Fruit fly (Drosophila melanogaster) Kc167 (cell line): ENCODE data around the gene Vti1b.
A peak's percentile ranks its signal among the peaks of the same experiment; 100 is the strongest.

Experiments used
- Myc ChIP-seq: fragments of >200 bp; optimal IDR thresholded peaks from 2 replicates; lab custom pipeline; 2017; ENCODE audit warnings: missing external identifiers
- Sin3A ChIP-seq: fragments of >200 bp; optimal IDR thresholded peaks from 2 replicates; lab custom pipeline; 2018; ENCODE audit warnings: missing external identifiers
- h ChIP-seq: fragments of >200 bp; optimal IDR thresholded peaks from 3 replicates; lab custom pipeline; 2018; ENCODE audit warnings: missing external identifiers
- insv ChIP-seq: fragments of >200 bp; optimal IDR thresholded peaks from 3 replicates; lab custom pipeline; 2018; ENCODE audit warnings: missing external identifiers
- psq ChIP-seq: fragments of >200 bp; optimal IDR thresholded peaks from 2 replicates; lab custom pipeline; 2017; ENCODE audit warnings: missing external identifiers
- ttk ChIP-seq: sonication (Bioruptor generic); optimal IDR thresholded peaks from 2 replicates; lab custom pipeline; 2017; ENCODE audit warnings: missing external identifiers

The Vti1b gene

DNA sequence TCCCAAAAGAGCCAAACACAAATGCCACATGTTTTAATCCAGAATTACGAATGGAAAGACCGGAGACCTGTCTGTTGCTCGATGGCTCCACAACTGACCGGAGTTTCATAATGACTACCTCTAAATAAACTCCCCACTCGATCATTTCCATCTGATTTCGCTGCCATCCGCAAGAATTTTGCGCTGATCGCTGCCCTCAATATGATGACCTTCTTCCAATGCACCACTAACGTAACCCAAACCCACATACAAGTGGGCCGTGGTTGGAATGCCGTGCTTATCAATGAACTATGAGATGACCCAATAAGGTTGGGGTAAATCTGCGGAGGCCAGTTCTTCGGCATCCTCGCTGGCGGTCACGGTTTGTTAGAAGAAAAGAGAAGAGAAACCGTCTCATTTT is 11.8 kb upstream of the Vti1b start, which contains the start of gene CG14309:
TSS of gene CG14309 (minus strand) at position 101 of the 400 bp plus-strand sequence.
- TF ChIP-seq psq (no peak), Myc (no peak), ttk (no peak), Sin3A (no peak), h (lab: Kevin White, UChicago) (no peak), insv (lab: Kevin White, UChicago) (no peak)

DNA sequence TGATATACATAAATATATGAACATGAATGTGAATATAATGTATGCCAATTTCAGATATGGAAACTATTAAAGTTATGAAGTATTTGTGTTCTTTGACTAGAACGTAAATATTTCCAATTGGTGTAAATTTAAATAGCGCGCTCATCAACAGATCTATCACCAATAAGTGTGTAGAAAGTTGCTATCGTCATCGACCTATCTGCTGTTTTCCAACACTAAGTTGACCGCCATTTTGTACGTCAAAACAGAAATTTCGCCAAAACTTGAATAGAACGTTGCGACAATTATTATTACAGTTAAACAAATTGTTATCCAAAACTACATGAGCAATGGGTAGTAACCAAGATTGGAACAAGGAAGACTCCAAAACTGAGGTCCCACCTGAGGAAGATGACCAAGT is 11.2 kb upstream of the Vti1b start, which contains the start of gene cona:
TSS of gene cona (plus strand) at position 236 of the 400 bp plus-strand sequence.
- TF ChIP-seq h (lab: Kevin White, UChicago), result no peak
- no peak for TF ChIP-seq ttk
- TF ChIP-seq Myc, result no peak
- TF ChIP-seq Sin3A, result no peak
- no peak for TF ChIP-seq psq
- no peak for TF ChIP-seq insv (lab: Kevin White, UChicago)

DNA sequence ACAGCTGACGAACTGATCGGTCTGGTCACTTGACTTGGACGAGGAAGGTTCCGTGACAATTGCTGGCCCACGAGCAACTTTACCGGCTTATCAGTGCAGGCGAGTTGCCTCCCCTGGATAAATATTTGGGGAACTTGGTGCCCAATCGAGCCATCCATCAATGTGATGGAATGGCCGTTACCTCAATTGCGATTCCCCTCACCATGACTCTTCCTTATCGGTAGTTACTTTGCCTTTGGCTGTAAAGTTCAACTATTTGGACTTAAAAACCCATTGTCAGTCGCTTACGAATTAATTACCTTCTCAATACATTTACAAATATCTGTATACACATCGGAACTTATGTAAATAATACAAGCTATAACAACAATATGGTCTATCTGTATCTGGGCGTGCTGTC is 7.0 kb upstream of the Vti1b start, which contains the start of gene Vha100-4:
TSS of gene Vha100-4 (minus strand) at position 16 of the 400 bp plus-strand sequence.
- TF ChIP-seq insv (lab: Kevin White, UChicago) (no peak), Myc (no peak), ttk (no peak), h (lab: Kevin White, UChicago) (no peak)

DNA sequence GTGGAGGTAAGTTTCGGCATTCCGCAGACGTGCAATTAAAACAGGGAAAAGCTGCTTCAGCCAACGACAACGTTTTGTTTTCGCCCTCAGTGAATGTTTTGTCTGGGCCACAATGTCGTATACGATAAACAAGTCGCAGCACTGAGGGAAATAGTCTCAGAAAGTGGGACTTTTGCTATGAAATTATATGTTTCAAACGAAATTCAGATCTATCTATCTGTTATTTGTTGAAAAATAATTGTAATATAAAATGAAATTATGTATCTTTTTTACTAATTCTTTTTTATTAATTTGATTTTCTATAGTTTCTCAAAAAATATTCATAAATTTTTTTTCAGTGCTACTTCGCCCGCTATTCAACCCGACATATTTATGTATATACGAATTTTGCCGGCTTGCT is 3.4 kb upstream of the Vti1b start:
- TF ChIP-seq insv (lab: Kevin White, UChicago), result no peak
- TF ChIP-seq h (lab: Kevin White, UChicago), result no peak
- no peak for TF ChIP-seq Sin3A
- TF ChIP-seq psq, result no peak
- no peak for TF ChIP-seq ttk
- no peak for TF ChIP-seq Myc

DNA sequence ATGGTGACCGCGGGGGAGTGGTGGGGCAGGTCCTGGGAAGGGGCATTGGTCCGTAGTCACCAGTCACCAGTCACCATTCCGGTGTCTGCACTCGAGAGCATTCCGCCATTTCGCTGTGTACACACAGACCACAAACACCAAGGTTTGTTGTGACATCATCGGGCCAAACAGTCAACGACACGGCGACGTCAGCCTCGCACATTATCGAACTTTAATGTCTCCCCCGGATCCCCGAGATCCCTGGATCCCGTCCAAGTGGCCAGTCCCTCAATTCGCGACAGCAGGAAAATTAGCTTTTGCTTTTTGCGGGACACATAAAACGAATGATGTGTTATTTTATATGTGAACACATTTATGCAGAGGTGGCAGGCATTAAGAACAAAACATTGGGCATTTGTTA is 1.9 kb upstream of the Vti1b start:
- TF ChIP-seq Sin3A, result no peak
- no peak for TF ChIP-seq h (lab: Kevin White, UChicago)
- no peak for TF ChIP-seq insv (lab: Kevin White, UChicago)
- no peak for TF ChIP-seq Myc
- TF ChIP-seq ttk, result no peak
- no peak for TF ChIP-seq psq

DNA sequence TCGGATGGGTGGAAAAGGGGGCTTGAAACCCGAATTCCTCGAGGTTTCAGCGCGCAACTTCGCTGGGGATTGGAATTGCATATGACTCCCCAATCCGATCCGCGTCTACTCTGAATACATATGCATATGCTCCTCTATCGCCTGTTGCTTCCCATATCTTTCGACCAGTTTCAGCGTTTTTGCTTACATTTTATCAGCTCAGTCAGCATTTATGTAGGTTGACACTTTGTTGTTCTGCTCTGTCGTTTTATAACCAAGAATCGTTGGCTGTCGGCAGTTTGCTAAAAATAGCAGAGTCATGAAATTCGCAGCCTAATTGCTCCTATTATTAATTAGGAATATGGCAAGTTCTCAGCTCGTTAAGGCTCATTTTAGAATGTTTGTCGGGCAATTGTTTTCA is 1.1 kb upstream of the Vti1b start:
- TF ChIP-seq psq, result no peak
- no peak for TF ChIP-seq insv (lab: Kevin White, UChicago)
- no peak for TF ChIP-seq Sin3A
- TF ChIP-seq ttk, result no peak
- TF ChIP-seq h (lab: Kevin White, UChicago), result no peak
- no peak for TF ChIP-seq Myc

DNA sequence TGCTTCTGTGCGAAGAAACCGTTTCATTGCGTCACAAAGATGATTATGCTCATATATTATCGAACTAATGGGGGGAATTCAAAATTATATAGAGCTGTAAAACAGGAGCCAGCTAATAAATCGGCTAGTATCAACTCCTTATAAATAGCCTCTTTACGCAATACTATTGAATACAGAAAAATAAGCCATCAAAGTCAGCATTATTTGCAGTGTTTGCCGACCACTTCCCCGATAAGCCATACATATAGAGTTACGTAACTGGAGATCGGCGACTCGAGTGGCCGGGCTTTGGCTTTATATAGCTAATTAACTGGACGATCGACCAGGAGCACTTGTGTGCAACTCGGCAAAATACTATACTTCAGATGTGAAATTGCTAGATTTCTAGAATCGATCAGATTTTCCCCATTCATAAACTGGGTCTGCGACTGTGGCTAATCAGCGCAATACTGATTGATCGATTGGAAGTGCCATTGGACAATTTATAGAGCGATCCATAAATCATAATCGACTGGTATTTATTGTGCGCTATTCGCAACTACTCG is 1.1 kb downstream of the Vti1b start:
- no peak for TF ChIP-seq Sin3A
- TF ChIP-seq psq, result no peak
- TF ChIP-seq Myc, result no peak
- TF ChIP-seq insv (lab: Kevin White, UChicago), result no peak
- no peak for TF ChIP-seq h (lab: Kevin White, UChicago)
- no peak for TF ChIP-seq ttk

DNA sequence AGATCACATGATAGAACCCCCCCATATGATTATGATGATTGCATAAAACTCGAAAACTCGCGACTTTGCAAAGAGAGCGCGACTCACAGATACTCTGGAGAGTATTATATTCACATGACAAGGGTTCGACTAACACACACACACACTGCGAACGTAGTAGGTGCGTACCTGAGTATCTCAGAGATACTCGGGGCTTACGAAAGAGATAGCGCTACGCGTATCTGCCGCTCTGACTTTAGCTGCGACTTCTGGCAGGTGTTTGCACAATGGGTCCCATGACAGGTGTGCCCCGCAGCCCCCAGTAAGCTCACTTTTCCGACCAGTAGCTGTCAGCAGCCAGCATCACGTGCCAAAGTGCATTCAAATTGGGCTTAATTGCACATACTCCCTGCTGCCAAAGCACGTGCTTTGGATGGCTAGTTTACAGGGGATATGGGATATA is 1.7 kb downstream of the Vti1b start:
- TF ChIP-seq psq, result peak; percentile 3
- no peak for TF ChIP-seq Sin3A
- TF ChIP-seq h (lab: Kevin White, UChicago), result no peak

DNA sequence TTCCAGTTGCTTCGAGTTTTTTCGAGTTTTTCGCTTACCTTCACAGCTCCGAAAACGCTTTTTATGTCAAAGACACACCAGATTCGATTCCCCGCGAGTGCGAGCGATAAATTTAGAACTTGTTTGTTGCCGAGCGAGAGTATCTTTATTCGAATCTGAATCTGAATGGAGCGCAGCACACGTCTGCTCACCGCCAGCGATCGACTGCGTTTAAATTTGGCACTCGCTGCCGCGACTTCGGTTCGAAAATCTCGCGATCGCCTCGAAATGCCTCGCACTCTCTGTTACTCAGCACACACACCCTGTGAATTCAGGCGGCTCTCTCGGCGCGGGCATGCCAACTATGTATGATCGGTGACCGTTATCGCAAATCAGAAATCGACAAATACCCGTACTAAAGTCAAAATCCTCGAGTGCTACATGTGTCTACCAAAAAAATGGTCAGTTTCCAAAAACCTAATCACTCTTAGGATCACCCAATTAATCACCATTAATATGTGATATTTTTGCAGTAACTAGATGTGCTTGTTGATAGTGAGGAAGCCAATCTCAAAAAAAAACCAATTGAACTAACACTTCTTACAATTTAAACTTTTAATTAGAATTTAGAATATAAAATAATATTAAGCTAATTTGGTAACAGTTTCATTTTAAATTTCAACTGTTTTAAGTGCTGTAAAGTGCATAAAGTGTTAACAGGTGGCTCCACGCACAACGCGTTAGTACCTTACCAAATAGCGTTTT is 2.3 kb downstream of the Vti1b start, which contains the start of gene Vha100-2:
TSS of gene Vha100-2 (minus strand) at position 216 of the 744 bp plus-strand sequence.
- no peak for TF ChIP-seq Myc
- TF ChIP-seq psq, result no peak
- TF ChIP-seq insv (lab: Kevin White, UChicago), result no peak
- TF ChIP-seq Sin3A, result no peak
- no peak for TF ChIP-seq h (lab: Kevin White, UChicago)
- no peak for TF ChIP-seq ttk

DNA sequence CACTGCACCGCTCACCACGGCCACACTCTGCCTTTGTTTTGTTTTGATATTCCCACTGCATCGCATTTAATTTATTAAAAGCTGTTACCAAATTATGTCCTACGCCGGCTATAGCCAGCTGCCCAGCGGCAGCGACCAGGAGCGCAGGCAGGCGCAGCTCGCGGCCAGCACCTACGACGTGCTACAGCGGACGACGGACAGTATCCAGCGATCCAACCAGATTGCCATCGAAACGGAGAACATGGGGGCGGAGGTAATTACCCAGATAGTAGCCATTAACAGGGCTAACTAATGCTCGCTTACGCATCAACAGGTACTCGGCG is 2.9 kb downstream of the Vti1b start:
- TF ChIP-seq Myc (no peak), insv (lab: Kevin White, UChicago) (no peak), psq (no peak), ttk (no peak), h (lab: Kevin White, UChicago) (no peak), Sin3A (no peak)

DNA sequence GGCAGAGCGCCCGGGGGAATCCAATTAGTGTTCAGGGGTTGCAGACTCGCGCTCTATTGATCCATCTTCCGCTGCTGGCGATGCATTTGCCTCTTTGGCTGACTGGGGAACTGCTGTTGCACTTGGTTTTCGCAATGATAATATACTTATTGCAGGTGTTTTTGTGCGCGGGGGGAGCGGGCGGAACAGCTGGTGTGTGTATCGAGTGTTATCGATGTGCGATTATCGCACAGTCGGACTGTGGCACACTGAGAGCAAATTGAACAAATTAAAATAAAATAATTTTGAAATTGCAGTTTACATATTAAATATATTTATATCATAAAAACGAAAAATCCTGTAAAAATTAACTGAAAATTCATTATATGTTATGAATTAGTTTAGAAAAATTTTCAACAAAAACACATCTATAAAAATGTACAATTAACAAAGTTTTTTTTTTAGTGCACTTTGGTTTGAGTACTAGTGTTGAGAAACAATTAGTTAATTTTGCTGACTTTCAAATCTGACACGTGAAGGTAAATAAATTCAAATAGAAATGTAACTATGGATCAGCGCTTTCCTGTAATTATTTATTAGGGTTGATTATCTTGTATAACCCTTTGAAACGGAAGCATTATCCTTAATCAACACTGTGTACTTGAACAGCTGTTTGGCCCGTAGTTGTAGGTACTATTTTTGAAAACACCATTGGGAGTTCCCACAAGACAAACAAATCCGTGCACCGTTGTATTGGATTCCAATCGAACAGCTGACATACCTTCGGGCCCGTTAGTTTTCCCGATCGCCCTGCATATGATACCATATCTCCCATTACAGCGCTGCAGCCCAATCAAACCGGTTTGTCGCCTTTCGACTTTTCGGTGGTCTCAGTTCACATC is 6.0 kb downstream of the Vti1b start, which contains the start of the genes Wdr37 and koko:
TSS of gene Wdr37 (minus strand) at position 168 of the 881 bp plus-strand sequence.
TSS of gene koko (plus strand) at position 478 of the 881 bp plus-strand sequence.
- TF ChIP-seq ttk (no peak), Sin3A (no peak), h (lab: Kevin White, UChicago) (no peak), Myc (no peak), insv (lab: Kevin White, UChicago) (no peak), psq (no peak)

DNA sequence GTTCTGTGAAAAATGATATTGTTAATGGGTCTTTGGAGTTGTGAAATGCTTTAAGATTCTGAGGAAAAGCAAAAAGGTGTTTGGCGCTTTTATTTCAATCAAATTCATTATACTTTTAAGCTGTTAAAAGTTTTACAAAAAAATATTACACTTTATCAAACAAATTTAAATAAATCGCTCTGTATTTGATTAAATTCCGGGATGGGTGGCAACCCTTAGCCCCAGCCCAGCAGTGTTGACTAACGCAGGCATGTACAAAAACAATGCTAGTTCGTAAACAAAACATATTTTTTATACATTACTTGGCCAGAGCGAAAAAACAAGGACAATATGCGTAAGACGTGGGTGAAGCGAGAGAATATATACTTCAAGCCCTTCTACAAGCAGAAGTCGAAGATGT is 7.9 kb downstream of the Vti1b start, which contains the start of gene CG7685:
TSS of gene CG7685 (plus strand) at position 228 of the 400 bp plus-strand sequence.
- TF ChIP-seq insv (lab: Kevin White, UChicago) (no peak), psq (no peak), ttk (no peak), Myc (no peak), h (lab: Kevin White, UChicago) (no peak), Sin3A (no peak)
